Fruit fly (Drosophila melanogaster): ENCODE data around the gene IA-2.

DNA sequence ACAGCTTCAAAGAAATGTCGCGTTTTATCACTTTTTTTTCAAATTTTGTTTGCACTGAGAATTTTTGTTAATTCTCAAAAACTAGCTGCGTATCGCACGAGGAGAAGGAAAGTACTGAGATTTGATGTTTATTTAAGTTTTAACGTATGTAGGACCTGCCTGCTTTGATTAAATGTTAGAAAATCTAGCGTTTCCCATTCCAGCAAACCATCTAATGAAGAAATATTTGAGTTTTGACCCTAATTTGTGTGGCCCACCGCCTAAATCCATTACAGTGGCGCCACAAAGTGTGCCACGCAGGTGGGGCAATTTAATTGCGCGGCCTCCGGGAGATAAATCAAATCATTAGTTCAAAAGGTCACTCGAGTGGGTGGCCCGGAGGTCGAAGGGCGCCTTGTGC, 21.1 kb downstream of the IA-2 start, which contains the start of gene CG4375:
- TF ChIP-seq EcR (GFP tag; optimal IDR thresholded peaks at IDR 0.05) = no peak
- TF ChIP-seq pan (optimal IDR thresholded peaks at IDR 0.05) = no peak
- TF ChIP-seq Dll (optimal IDR thresholded peaks at IDR 0.05) = no peak

Data from whole organism.